Fruit fly (Drosophila melanogaster): ENCODE data around the gene CG31659.

dm6 chr2L:1393611-1394010, 34.0 kb upstream of the CG31659 start:
- TF ChIP-seq h (optimal IDR thresholded peaks at IDR 0.05), result no peak
- TF ChIP-seq psq (optimal IDR thresholded peaks at IDR 0.05), result no peak
- no peak for TF ChIP-seq Sin3A (optimal IDR thresholded peaks at IDR 0.05)
- no peak for TF ChIP-seq Myc (optimal IDR thresholded peaks at IDR 0.05)
